Worm (Caenorhabditis elegans): Measurements from ENCODE around the gene T05C12.4.

ce11 chrII:8174148-8174547, 6.0 kb downstream of the T05C12.4 start:
- TF ChIP-seq sdc-2 (tag; optimal IDR thresholded peaks at IDR 0.05) (no peak), nhr-11 (tag; optimal IDR thresholded peaks at IDR 0.05) (no peak), K02D7.2 (tag; optimal IDR thresholded peaks at IDR 0.05) (no peak), ama-1 (optimal IDR thresholded peaks at IDR 0.05) (no peak)

All from whole organism, late embryonic.